Fruit fly (Drosophila melanogaster) whole organism, embryonic: Measurements from ENCODE around the gene Mis12.

Experiments
- B-H1 ChIP-seq: fragments of 200-800 bp; sonication (Bioruptor generic); IDR thresholded peaks from 3 replicates; pipeline ENCODE4 v1.3.6; 2022; ENCODE audit warnings: missing biosample characterization, missing genetic modification characterization
- CG11093 ChIP-seq: fragments of 200-800 bp; sonication (Bioruptor generic); IDR thresholded peaks from 3 replicates; pipeline ENCODE4 v1.3.6; 2022; ENCODE audit warnings: missing biosample characterization, missing genetic modification characterization
- CG13296 ChIP-seq: fragments of 200-800 bp; sonication (Bioruptor generic); optimal IDR thresholded peaks from 3 replicates; lab custom pipeline; 2018; ENCODE audit warnings: missing biosample characterization, mild to moderate bottlenecking, missing genetic modification characterization
- CG13424 ChIP-seq: fragments of 200-800 bp; sonication (Bioruptor generic); optimal IDR thresholded peaks from 2 replicates; lab custom pipeline; 2019; ENCODE audit warnings: missing biosample characterization, mild to moderate bottlenecking, missing genetic modification characterization, moderate library complexity
- CG15479 ChIP-seq: fragments of 200-800 bp; sonication (Bioruptor generic); optimal IDR thresholded peaks from 3 replicates; lab custom pipeline; 2019; ENCODE audit warnings: missing biosample characterization, mild to moderate bottlenecking, missing genetic modification characterization, moderate library complexity
- CG1602 ChIP-seq: fragments of 200-800 bp; sonication (Bioruptor generic); optimal IDR thresholded peaks from 3 replicates; lab custom pipeline; 2016; ENCODE audit warnings: missing biosample characterization, missing genetic modification characterization
- CG2875 ChIP-seq: fragments of 200-800 bp; sonication (Bioruptor generic); optimal IDR thresholded peaks from 2 replicates; lab custom pipeline; 2017; ENCODE audit warnings: missing biosample characterization, mild to moderate bottlenecking, missing genetic modification characterization, missing genetic modification reagents
- CG3163 ChIP-seq: fragments of 200-800 bp; sonication (Bioruptor generic); optimal IDR thresholded peaks from 3 replicates; lab custom pipeline; 2016; ENCODE audit warnings: missing biosample characterization, missing genetic modification characterization
- CG5180 ChIP-seq: fragments of 200-800 bp; sonication (Bioruptor generic); optimal IDR thresholded peaks from 3 replicates; lab custom pipeline; 2017; ENCODE audit warnings: missing biosample characterization, missing genetic modification characterization, mild to moderate bottlenecking, moderate library complexity, missing genetic modification reagents
- CG6654 ChIP-seq: fragments of 200-800 bp; sonication (Bioruptor generic); optimal IDR thresholded peaks from 2 replicates; lab custom pipeline; 2017; ENCODE audit warnings: missing biosample characterization, mild to moderate bottlenecking, missing genetic modification characterization
- CG8290 ChIP-seq, 3 experiments: fragments of 200-800 bp; sonication (Bioruptor generic); optimal IDR thresholded peaks; 2 replicates each; lab custom pipeline; 2016 to 2019; ENCODE audit warnings: missing biosample characterization in 3 of 3, missing genetic modification characterization in 3 of 3, mild to moderate bottlenecking in 2 of 3, moderate library complexity in 1 of 3
- CG8924 ChIP-seq: fragments of 200-800 bp; optimal IDR thresholded peaks from 3 replicates; lab custom pipeline; 2019; ENCODE audit warnings: missing biosample characterization, mild to moderate bottlenecking, missing genetic modification characterization, moderate library complexity
- CG9797 ChIP-seq: fragments of 200-800 bp; sonication (Bioruptor generic); optimal IDR thresholded peaks from 3 replicates; lab custom pipeline; 2018; ENCODE audit warnings: missing biosample characterization, mild to moderate bottlenecking, missing genetic modification characterization
- CoRest ChIP-seq: fragments of 200-800 bp; sonication (Bioruptor generic); optimal IDR thresholded peaks from 3 replicates; lab custom pipeline; 2018; ENCODE audit warnings: missing biosample characterization, mild to moderate bottlenecking, missing genetic modification characterization, moderate library complexity
- D19B ChIP-seq: fragments of 200-800 bp; sonication (Bioruptor generic); optimal IDR thresholded peaks from 2 replicates; lab custom pipeline; 2017; ENCODE audit warnings: missing biosample characterization, mild to moderate bottlenecking, missing genetic modification characterization
- Dad ChIP-seq: fragments of 200-800 bp; sonication (Bioruptor generic); optimal IDR thresholded peaks from 3 replicates; lab custom pipeline; 2016; ENCODE audit warnings: missing biosample characterization, missing genetic modification characterization
- Dip3 ChIP-seq: fragments of 200-800 bp; sonication (Bioruptor generic); optimal IDR thresholded peaks from 3 replicates; lab custom pipeline; 2016; ENCODE audit warnings: missing biosample characterization, missing genetic modification characterization
- Ets97D ChIP-seq: fragments of 200-800 bp; sonication (Bioruptor generic); optimal IDR thresholded peaks from 3 replicates; lab custom pipeline; 2016; ENCODE audit warnings: missing biosample characterization, missing genetic modification characterization
- Hsf ChIP-seq: fragments of 200-800 bp; sonication (Bioruptor generic); optimal IDR thresholded peaks from 3 replicates; lab custom pipeline; 2016; ENCODE audit warnings: missing biosample characterization, missing genetic modification characterization
- Lim3 ChIP-seq: fragments of 200-800 bp; sonication (Bioruptor generic); IDR thresholded peaks from 2 replicates; pipeline ENCODE4 v1.3.6; 2022; ENCODE audit warnings: missing biosample characterization, missing genetic modification characterization
- Mrtf ChIP-seq: fragments of 200-800 bp; sonication (Bioruptor generic); IDR thresholded peaks from 3 replicates; pipeline ENCODE4 v1.3.6; 2022; ENCODE audit warnings: missing biosample characterization, missing genetic modification characterization
- Neu2 ChIP-seq: fragments of 200-800 bp; sonication (Bioruptor generic); optimal IDR thresholded peaks from 3 replicates; lab custom pipeline; 2016; ENCODE audit warnings: missing biosample characterization, missing genetic modification characterization, borderline replicate concordance
- Scr ChIP-seq: fragments of 200-800 bp; sonication (Bioruptor generic); IDR thresholded peaks from 2 replicates; pipeline ENCODE4 v1.3.6; 2022; ENCODE audit warnings: missing biosample characterization, missing genetic modification characterization; ENCODE audit not compliant: partially characterized antibody
- Tbp ChIP-seq: fragments of >200 bp; optimal IDR thresholded peaks from 2 replicates; lab custom pipeline; 2018; ENCODE audit warnings: missing biosample characterization, missing genetic modification characterization
- ato ChIP-seq: fragments of 200-800 bp; sonication (Bioruptor generic); IDR thresholded peaks from 2 replicates; pipeline ENCODE4 v1.3.6; 2022; ENCODE audit warnings: missing biosample characterization, missing genetic modification characterization; ENCODE audit not compliant: partially characterized antibody
- dmrt11E ChIP-seq: fragments of 200-800 bp; sonication (Bioruptor generic); optimal IDR thresholded peaks from 3 replicates; lab custom pipeline; 2018; ENCODE audit warnings: missing biosample characterization, mild to moderate bottlenecking, missing genetic modification characterization, moderate library complexity
- fd102C ChIP-seq: fragments of 200-800 bp; sonication (Bioruptor generic); optimal IDR thresholded peaks from 2 replicates; lab custom pipeline; 2018; ENCODE audit warnings: missing biosample characterization, mild to moderate bottlenecking, missing genetic modification characterization, moderate library complexity
- gce ChIP-seq: fragments of 200-800 bp; sonication (Bioruptor generic); IDR thresholded peaks from 3 replicates; pipeline ENCODE4 v1.3.6; 2022; ENCODE audit warnings: missing biosample characterization, missing genetic modification characterization
- grau ChIP-seq: fragments of 200-800 bp; optimal IDR thresholded peaks from 3 replicates; lab custom pipeline; 2019; ENCODE audit warnings: missing biosample characterization, mild to moderate bottlenecking, missing genetic modification characterization, moderate library complexity
- gt ChIP-seq: fragments of 200-800 bp; sonication (Bioruptor generic); IDR thresholded peaks from 2 replicates; pipeline ENCODE4 v1.3.6; 2022; ENCODE audit warnings: missing biosample characterization, missing genetic modification characterization
- jumu ChIP-seq: fragments of 200-800 bp; sonication (Bioruptor generic); optimal IDR thresholded peaks from 3 replicates; lab custom pipeline; 2016; ENCODE audit warnings: missing biosample characterization, missing genetic modification characterization
- pb ChIP-seq: fragments of 200-800 bp; sonication (Bioruptor generic); optimal IDR thresholded peaks from 3 replicates; lab custom pipeline; 2016; ENCODE audit warnings: missing biosample characterization, missing genetic modification characterization
- pfk ChIP-seq: fragments of 200-800 bp; sonication (Bioruptor generic); optimal IDR thresholded peaks from 2 replicates; lab custom pipeline; 2018; ENCODE audit warnings: missing biosample characterization, mild to moderate bottlenecking, missing genetic modification characterization, moderate library complexity
- prd ChIP-seq, 3 experiments: fragments of >200 bp in 2 of 3; fragments of 200-800 bp in 1 of 3; sonication (Bioruptor generic) in 1 of 3; optimal IDR thresholded peaks in 2 of 3; IDR thresholded peaks in 1 of 3; 2 replicates in 2 of 3; 3 replicates in 1 of 3; pipeline versions ENCODE4 v1.3.6 to Lab custom; 2017 to 2022; ENCODE audit warnings: missing biosample characterization in 1 of 3, missing genetic modification characterization in 1 of 3
- psq ChIP-seq: fragments of 200-800 bp; sonication (Bioruptor generic); optimal IDR thresholded peaks from 2 replicates; lab custom pipeline; 2017; ENCODE audit warnings: missing biosample characterization, missing genetic modification characterization
- ro ChIP-seq: fragments of 200-800 bp; sonication (Bioruptor generic); IDR thresholded peaks from 2 replicates; pipeline ENCODE4 v1.3.6; 2022; ENCODE audit warnings: missing biosample characterization, missing genetic modification characterization
- slp2 ChIP-seq: fragments of 200-800 bp; sonication (Bioruptor generic); optimal IDR thresholded peaks from 2 replicates; lab custom pipeline; 2016; ENCODE audit warnings: missing biosample characterization, missing genetic modification characterization
- so ChIP-seq: fragments of 200-800 bp; sonication (Bioruptor generic); IDR thresholded peaks from 3 replicates; pipeline ENCODE4 v1.3.6; 2022; ENCODE audit warnings: missing biosample characterization, missing genetic modification characterization
- stwl ChIP-seq: fragments of 200-800 bp; sonication (Bioruptor generic); optimal IDR thresholded peaks from 3 replicates; lab custom pipeline; 2018; ENCODE audit warnings: missing biosample characterization, mild to moderate bottlenecking, missing genetic modification characterization, moderate library complexity
- tap ChIP-seq: fragments of 200-800 bp; optimal IDR thresholded peaks from 3 replicates; lab custom pipeline; 2019; ENCODE audit warnings: missing biosample characterization, mild to moderate bottlenecking, missing genetic modification characterization, moderate library complexity
- tll ChIP-seq, 2 experiments: fragments of 200-800 bp in 1 of 2; fragments of >200 bp in 1 of 2; sonication (Bioruptor generic) in 1 of 2; optimal IDR thresholded peaks; 2 replicates each; lab custom pipeline; 2017 to 2019; ENCODE audit warnings: missing biosample characterization in 2 of 2, missing genetic modification characterization in 2 of 2, mild to moderate bottlenecking in 1 of 2, moderate library complexity in 1 of 2

Mis12 gene

dm6 chr3L:7013568-7014305 is 44.9 kb upstream of the Mis12 start (continued):
- TF ChIP-seq tll (GFP tag; optimal IDR thresholded peaks at IDR 0.05; lab: Kevin White, UChicago) = no peak
- TF ChIP-seq Lim3 (GFP tag; lab: Robert Waterston, UW) = no peak
- no peak for TF ChIP-seq CG1602
- TF ChIP-seq Dad (GFP tag; lab: Kevin White, UChicago) = no peak
- TF ChIP-seq CG13296 (GFP tag; lab: Kevin White, UChicago) = no peak
- TF ChIP-seq D19B = no peak
- TF ChIP-seq CG13424 (tag; lab: Kevin White, UChicago) = peak; percentile 22
- TF ChIP-seq Hsf = peak; percentile 16
- TF ChIP-seq prd (optimal IDR thresholded peaks at IDR 0.05; lab: Kevin White, UChicago) = no peak
- TF ChIP-seq prd (GFP tag; IDR thresholded peaks at IDR 0.05; lab: Robert Waterston, UW) = peak; percentile 55
- TF ChIP-seq CG8924 (tag; lab: Kevin White, UChicago) = no peak
- TF ChIP-seq dmrt11E (tag; lab: Kevin White, UChicago) = no peak
- no peak for TF ChIP-seq gt (GFP tag; lab: Robert Waterston, UW)
- TF ChIP-seq tap (tag; lab: Kevin White, UChicago) = no peak
- no peak for TF ChIP-seq ato (GFP tag; lab: Robert Waterston, UW)
- TF ChIP-seq CG11093 = no peak; the same call in 2 of the 3 replicates
- no peak for TF ChIP-seq slp2 (GFP tag; lab: Kevin White, UChicago)
- TF ChIP-seq so (GFP tag; lab: Robert Waterston, UW) = no peak
- TF ChIP-seq CG9797 (GFP tag; lab: Kevin White, UChicago) = no peak
- no peak for TF ChIP-seq gce (GFP tag; lab: Robert Waterston, UW)
- no peak for TF ChIP-seq Dip3 (GFP tag; lab: Kevin White, UChicago)
- peak; percentile 10 for TF ChIP-seq CoRest (tag; lab: Kevin White, UChicago)
- no peak for TF ChIP-seq CG2875
- TF ChIP-seq fd102C (GFP tag; lab: Kevin White, UChicago) = no peak
- TF ChIP-seq Tbp = no peak
- no peak for TF ChIP-seq Mrtf (GFP tag; lab: Robert Waterston, UW)
- no peak for TF ChIP-seq ro (GFP tag; lab: Robert Waterston, UW)
- no peak for TF ChIP-seq CG8290 (GFP tag; optimal IDR thresholded peaks at IDR 0.05; lab: Kevin White, UChicago)
- TF ChIP-seq CG8290 (tag; optimal IDR thresholded peaks at IDR 0.05; lab: Kevin White, UChicago) = peak in 1 of 2 experiments; percentile 18
- TF ChIP-seq Ets97D (GFP tag; lab: Kevin White, UChicago) = no peak
- TF ChIP-seq jumu = no peak
- TF ChIP-seq pfk (GFP tag; lab: Kevin White, UChicago) = no peak
- TF ChIP-seq Scr (GFP tag; lab: Robert Waterston, UW) = no peak
- no peak for TF ChIP-seq CG15479 (GFP tag; lab: Kevin White, UChicago)
- no peak for TF ChIP-seq Neu2
- no peak for TF ChIP-seq pb (GFP tag; lab: Kevin White, UChicago)
- peak; percentile 1 for TF ChIP-seq CG5180 (GFP tag; lab: Kevin White, UChicago)
- peak; percentile 48 for TF ChIP-seq grau (tag; lab: Kevin White, UChicago)
- peak; percentile 44; the same call in 1 of the 3 replicates for TF ChIP-seq B-H1 (GFP tag; lab: Robert Waterston, UW)

dm6 chr3L:7012271-7012670 is 43.4 kb upstream of the Mis12 start:
- TF ChIP-seq CG3163 (GFP tag; lab: Kevin White, UChicago) (no peak), CG6654 (peak; percentile 97), stwl (peak; percentile 13), psq (GFP tag; lab: Kevin White, UChicago) (no peak)
